Fruit fly (Drosophila melanogaster): ENCODE results near the gene CG15646.
A peak's percentile ranks its signal among the peaks of the same experiment; 100 is the strongest.

CG15646 gene

DNA sequence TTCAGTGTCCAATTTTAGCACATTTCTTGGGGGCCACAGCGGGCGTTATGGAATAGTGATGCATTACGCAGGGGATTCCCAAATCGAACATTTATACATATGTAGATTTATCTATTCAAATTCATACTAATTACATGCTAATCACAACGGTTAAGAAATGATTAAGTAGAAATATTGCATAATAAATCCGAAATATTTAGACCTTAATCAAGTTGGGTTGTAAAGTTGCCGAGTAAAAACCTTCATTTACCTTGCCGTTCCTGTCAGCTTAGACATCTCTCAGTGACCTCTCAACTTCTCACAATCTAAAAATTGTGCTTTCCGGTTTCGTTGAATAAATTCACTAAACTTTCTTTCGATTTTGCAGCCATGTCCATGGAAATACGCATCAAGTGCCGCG lies 26.9 kb downstream of the CG15646 start, which contains the start of gene CG8117:
Gene CG8117 (plus strand): TSS at position 301 of the 400 bp plus-strand sequence.
- no peak for TF ChIP-seq D1 (tag; optimal IDR thresholded peaks at IDR 0.05)
- no peak for TF ChIP-seq CG14655 (GFP tag; optimal IDR thresholded peaks at IDR 0.05)
- TF ChIP-seq Snoo (tag; optimal IDR thresholded peaks at IDR 0.05), result no peak

DNA sequence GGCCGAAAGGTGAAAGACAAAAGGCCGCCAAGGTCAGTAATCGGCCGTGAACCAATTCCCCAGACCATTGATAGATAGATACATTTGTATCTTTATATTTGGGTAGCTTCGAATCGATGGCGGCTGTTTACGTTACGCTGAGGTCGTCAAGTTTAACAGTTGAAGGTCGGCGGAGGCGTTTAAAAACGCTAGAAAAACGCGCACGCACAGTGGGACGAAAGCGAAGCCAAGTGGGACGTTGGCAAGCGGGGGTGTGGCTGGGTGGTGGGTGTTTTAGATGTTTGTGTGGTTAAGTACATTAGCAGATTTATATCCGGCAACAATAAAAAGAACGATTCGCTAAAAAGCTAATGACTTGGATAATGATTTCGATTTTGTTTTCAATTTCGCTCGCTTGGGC lies 27.6 kb downstream of the CG15646 start:
- TF ChIP-seq D1 (tag; optimal IDR thresholded peaks at IDR 0.05) (no peak), CG13204 (GFP tag; optimal IDR thresholded peaks at IDR 0.05) (no peak), CG12605 (GFP tag; IDR thresholded peaks at IDR 0.05) (no peak), CG8301 (tag; optimal IDR thresholded peaks at IDR 0.05) (no peak), Pif1B (GFP tag; optimal IDR thresholded peaks at IDR 0.05) (no peak), Pif1A (GFP tag; optimal IDR thresholded peaks at IDR 0.05) (no peak), fd96Ca (GFP tag; IDR thresholded peaks at IDR 0.05) (no peak), rn (GFP tag; IDR thresholded peaks at IDR 0.05) (no peak), CG32121 (GFP tag; IDR thresholded peaks at IDR 0.05) (no peak), gl (tag; optimal IDR thresholded peaks at IDR 0.05) (no peak), CG8159 (tag; optimal IDR thresholded peaks at IDR 0.05) (no peak), CG9948 (tag; optimal IDR thresholded peaks at IDR 0.05) (no peak), CG14655 (GFP tag; optimal IDR thresholded peaks at IDR 0.05) (no peak), Ets98B (GFP tag; IDR thresholded peaks at IDR 0.05) (no peak), CG17806 (tag; optimal IDR thresholded peaks at IDR 0.05) (no peak), EcR (GFP tag; optimal IDR thresholded peaks at IDR 0.05) (no peak), CG34367 (tag; optimal IDR thresholded peaks at IDR 0.05) (no peak), CG4496 (GFP tag; IDR thresholded peaks at IDR 0.05) (no peak)

DNA sequence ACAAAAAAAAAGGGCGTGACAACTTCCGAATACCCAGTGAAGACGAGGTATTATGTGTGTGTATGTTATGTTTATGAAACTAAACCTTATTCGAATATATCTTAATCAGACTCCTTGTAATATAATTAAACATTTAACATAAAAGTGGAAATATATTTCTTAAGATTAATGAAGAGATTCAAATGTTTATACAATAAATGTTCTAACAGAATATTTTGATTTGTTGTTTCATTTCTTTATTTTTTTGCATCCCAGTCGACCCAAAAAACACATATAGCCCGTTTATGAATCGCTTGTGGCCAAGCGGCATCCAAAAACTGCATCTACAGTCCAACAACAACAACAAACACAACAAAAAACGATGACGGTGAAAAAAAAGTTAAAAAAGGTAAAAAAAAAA lies 28.8 kb downstream of the CG15646 start:
- no peak for TF ChIP-seq CG32121 (GFP tag; IDR thresholded peaks at IDR 0.05)
- peak; percentile 81 for TF ChIP-seq CG8159 (tag; optimal IDR thresholded peaks at IDR 0.05)
- TF ChIP-seq Pif1B (GFP tag; optimal IDR thresholded peaks at IDR 0.05), result peak; percentile 66
- peak; percentile 57 for TF ChIP-seq CG14655 (GFP tag; optimal IDR thresholded peaks at IDR 0.05)
- TF ChIP-seq CG34367 (tag; optimal IDR thresholded peaks at IDR 0.05), result peak; percentile 64
- TF ChIP-seq Snoo (tag; optimal IDR thresholded peaks at IDR 0.05), result peak; percentile 66
- peak; percentile 80 for TF ChIP-seq CG15710 (tag; optimal IDR thresholded peaks at IDR 0.05)
- peak; percentile 33 for TF ChIP-seq CG8301 (tag; optimal IDR thresholded peaks at IDR 0.05)
- TF ChIP-seq Ets98B (GFP tag; IDR thresholded peaks at IDR 0.05), result no peak
- peak; percentile 34 for TF ChIP-seq D1 (tag; optimal IDR thresholded peaks at IDR 0.05)
- peak; percentile 69 for TF ChIP-seq CG17806 (tag; optimal IDR thresholded peaks at IDR 0.05)
- peak; percentile 6 for TF ChIP-seq gl (tag; optimal IDR thresholded peaks at IDR 0.05)
- TF ChIP-seq CG10348 (GFP tag; IDR thresholded peaks at IDR 0.05), result no peak
- TF ChIP-seq fd96Ca (GFP tag; IDR thresholded peaks at IDR 0.05), result no peak
- no peak for TF ChIP-seq CG12605 (GFP tag; IDR thresholded peaks at IDR 0.05)
- peak; percentile 66 for TF ChIP-seq CG9948 (tag; optimal IDR thresholded peaks at IDR 0.05)
- TF ChIP-seq CG4496 (GFP tag; IDR thresholded peaks at IDR 0.05), result 0 out of 3 replicates have a peak, but pooled peaks have one; percentile 26
- TF ChIP-seq Pif1A (GFP tag; optimal IDR thresholded peaks at IDR 0.05), result peak; percentile 63
- TF ChIP-seq CG13204 (GFP tag; optimal IDR thresholded peaks at IDR 0.05), result no peak
- TF ChIP-seq EcR (GFP tag; optimal IDR thresholded peaks at IDR 0.05), result no peak
- TF ChIP-seq rn (GFP tag; IDR thresholded peaks at IDR 0.05), result no peak

DNA sequence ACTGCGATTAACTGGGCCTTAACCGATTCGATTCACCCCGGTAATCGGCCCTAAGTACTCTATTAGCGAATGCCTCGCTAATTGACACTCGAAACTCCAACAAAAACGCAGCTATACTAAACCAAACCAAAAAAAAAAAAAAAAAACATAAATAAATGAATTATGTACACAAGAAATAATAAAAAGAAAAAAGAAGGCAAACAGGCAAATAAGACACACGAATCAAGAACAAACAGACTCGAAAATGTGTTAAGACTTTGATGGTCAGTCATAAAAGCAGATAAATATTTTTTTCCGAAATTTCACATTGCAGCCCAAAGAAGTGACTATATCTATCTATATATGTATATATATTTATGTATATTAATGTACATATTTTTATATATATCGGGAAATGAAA lies 30.9 kb downstream of the CG15646 start:
- TF ChIP-seq CG8301 (tag; optimal IDR thresholded peaks at IDR 0.05) (no peak), Ets98B (GFP tag; IDR thresholded peaks at IDR 0.05) (no peak)

DNA sequence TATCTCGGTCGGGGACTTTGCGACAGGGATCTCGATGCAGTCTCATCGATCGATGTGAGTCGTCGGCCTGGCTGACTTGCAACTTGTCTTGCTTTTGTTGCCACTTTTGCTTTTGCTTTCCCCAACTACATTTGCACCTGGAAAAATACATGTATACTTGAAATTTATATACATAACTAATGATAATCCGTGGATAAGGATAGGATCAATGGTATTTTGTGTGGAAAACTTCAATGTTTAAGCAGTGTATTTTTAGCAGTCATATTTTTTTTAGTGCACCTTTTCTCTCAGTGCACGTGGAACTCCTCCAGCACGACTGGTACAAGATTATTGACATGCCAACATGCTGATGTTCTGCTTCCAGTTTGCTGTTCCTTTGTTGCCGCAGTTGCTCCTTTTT lies 31.8 kb downstream of the CG15646 start:
- no peak for TF ChIP-seq CG32121 (GFP tag; IDR thresholded peaks at IDR 0.05)
- peak; percentile 53 for TF ChIP-seq CG17806 (tag; optimal IDR thresholded peaks at IDR 0.05)
- TF ChIP-seq CG9948 (tag; optimal IDR thresholded peaks at IDR 0.05), result peak; percentile 61
- TF ChIP-seq CG8159 (tag; optimal IDR thresholded peaks at IDR 0.05), result peak; percentile 37
- peak; percentile 77 for TF ChIP-seq CG4496 (GFP tag; IDR thresholded peaks at IDR 0.05)
- TF ChIP-seq CG10348 (GFP tag; IDR thresholded peaks at IDR 0.05), result no peak
- peak; percentile 30 for TF ChIP-seq CG15710 (tag; optimal IDR thresholded peaks at IDR 0.05)
- 0 out of 2 replicates have a peak, but pooled peaks have one; percentile 5 for TF ChIP-seq rn (GFP tag; IDR thresholded peaks at IDR 0.05)
- TF ChIP-seq CG13204 (GFP tag; optimal IDR thresholded peaks at IDR 0.05), result no peak
- no peak for TF ChIP-seq EcR (GFP tag; optimal IDR thresholded peaks at IDR 0.05)
- peak; percentile 23 for TF ChIP-seq CG34367 (tag; optimal IDR thresholded peaks at IDR 0.05)
- TF ChIP-seq Snoo (tag; optimal IDR thresholded peaks at IDR 0.05), result no peak
- TF ChIP-seq Pif1A (GFP tag; optimal IDR thresholded peaks at IDR 0.05), result peak; percentile 24
- TF ChIP-seq CG8301 (tag; optimal IDR thresholded peaks at IDR 0.05), result peak; percentile 83
- TF ChIP-seq fd96Ca (GFP tag; IDR thresholded peaks at IDR 0.05), result peak; percentile 63; the same call in 2 of the 3 replicates
- TF ChIP-seq D1 (tag; optimal IDR thresholded peaks at IDR 0.05), result no peak
- TF ChIP-seq CG14655 (GFP tag; optimal IDR thresholded peaks at IDR 0.05), result peak; percentile 85
- TF ChIP-seq Pif1B (GFP tag; optimal IDR thresholded peaks at IDR 0.05), result peak; percentile 48
- peak; percentile 47; the same call in 1 of the 2 replicates for TF ChIP-seq CG12605 (GFP tag; IDR thresholded peaks at IDR 0.05)
- peak; percentile 57 for TF ChIP-seq Ets98B (GFP tag; IDR thresholded peaks at IDR 0.05)

DNA sequence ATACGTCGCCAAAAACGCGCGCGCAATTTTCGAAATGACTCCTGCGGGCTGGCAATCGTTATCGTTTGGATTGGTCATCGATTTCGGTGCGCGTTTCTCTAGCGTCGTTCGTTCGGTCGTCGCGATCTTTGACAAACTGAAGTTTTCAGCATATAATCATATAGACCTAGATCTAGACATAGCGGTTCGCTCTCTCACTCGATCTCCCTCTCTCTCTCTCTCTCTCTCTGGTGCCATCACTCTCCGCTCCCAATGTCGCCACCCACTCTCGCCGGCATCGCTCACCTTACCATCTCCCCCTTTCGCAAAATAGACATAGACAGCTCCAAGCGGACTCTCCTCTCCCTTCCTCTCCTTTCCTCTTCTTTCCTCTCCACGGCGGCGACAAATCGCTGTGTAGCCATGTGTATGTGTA lies 37.5 kb downstream of the CG15646 start, which contains the start of gene sog:
Gene sog (minus strand): TSS at position 122 of the 415 bp plus-strand sequence.
- no peak for TF ChIP-seq CG4496 (GFP tag; IDR thresholded peaks at IDR 0.05)
- TF ChIP-seq Ets98B (GFP tag; IDR thresholded peaks at IDR 0.05), result peak; percentile 48; the same call in 1 of the 2 replicates
- TF ChIP-seq CG17806 (tag; optimal IDR thresholded peaks at IDR 0.05), result no peak
- TF ChIP-seq fd96Ca (GFP tag; IDR thresholded peaks at IDR 0.05), result peak; percentile 41; the same call in 1 of the 3 replicates
- TF ChIP-seq CG32121 (GFP tag; IDR thresholded peaks at IDR 0.05), result peak; percentile 41; the same call in 1 of the 2 replicates
